Worm (Caenorhabditis elegans): ENCODE data around the gene eelo-1.
A peak's percentile ranks its signal among the peaks of the same experiment; 100 is the strongest.

eelo-1 gene

DNA sequence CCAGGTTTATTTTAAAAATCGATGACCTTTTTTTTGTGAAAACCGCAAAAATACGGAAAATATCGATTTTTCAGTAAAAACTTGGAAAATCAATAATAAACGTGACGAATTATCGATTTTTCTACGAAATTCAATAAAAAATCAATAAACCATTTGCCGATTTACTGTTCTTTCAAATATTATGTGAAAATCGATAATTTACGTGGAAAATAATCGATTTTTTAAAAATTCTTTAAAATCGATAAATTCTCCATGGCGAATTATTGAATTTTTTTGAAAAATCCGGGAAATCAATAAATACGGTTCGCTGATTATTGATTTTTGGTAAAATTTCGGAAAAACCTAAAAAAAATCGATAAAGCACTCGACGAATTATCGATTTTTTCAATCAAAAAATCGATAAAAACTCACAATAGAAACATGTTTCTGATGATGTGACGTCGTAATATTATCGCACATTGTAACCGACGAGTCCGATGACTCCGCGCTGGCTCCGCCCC lies 25.9 kb upstream of the eelo-1 start:
- TF ChIP-seq pag-3 (tag; optimal IDR thresholded peaks at IDR 0.05; ENCODE audit: borderline replicate concordance) (no peak), eyg-1 (tag; optimal IDR thresholded peaks at IDR 0.05) (no peak), ceh-48 (tag; optimal IDR thresholded peaks at IDR 0.05) (peak; percentile 41)

DNA sequence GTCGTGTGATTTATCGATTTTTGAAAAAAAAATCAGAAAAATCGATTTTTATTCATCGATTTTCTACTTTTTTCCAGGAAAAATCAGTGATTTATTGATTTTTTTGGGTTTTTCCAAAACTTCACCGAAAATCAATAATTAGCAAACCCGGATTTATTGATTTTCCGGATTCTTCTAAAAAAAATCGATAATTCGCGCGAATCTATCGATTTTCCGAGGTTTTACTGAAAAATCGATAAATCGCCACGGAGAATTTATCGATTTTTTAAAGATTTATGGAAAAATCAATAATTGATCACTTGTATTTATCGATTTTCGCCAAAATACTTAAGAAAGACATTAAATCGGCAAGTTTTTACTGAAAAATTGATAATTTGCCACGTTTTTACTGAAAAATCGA lies 25.2 kb upstream of the eelo-1 start:
- TF ChIP-seq ceh-48 (tag; optimal IDR thresholded peaks at IDR 0.05) = peak; percentile 89
- TF ChIP-seq syd-9 (tag; optimal IDR thresholded peaks at IDR 0.05) = no peak

DNA sequence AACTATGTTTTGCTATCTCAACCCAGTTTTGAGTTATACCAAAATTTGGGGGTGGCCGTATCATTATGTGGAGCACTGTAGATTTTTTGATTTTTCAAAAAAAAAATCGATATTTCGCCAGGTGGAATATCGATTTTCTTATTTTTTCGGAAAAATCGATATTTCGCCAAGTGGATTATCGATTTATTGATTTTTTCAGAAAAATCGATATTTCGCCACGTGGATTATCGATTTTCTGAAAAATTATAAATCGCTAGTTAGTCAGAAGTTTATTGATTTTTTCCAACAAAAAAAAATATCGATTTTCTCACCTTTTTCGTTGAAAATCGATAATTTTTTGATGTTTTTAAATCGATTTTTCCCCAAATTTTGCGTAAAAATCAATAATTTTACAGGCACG lies 21.8 kb upstream of the eelo-1 start:
- TF ChIP-seq ceh-22 (tag; optimal IDR thresholded peaks at IDR 0.05) (no peak), nhr-11 (tag; optimal IDR thresholded peaks at IDR 0.05) (no peak), fax-1 (tag; optimal IDR thresholded peaks at IDR 0.05) (no peak), Y22D7AL.16 (tag; optimal IDR thresholded peaks at IDR 0.05) (no peak), ceh-48 (tag; optimal IDR thresholded peaks at IDR 0.05) (peak; percentile 80)

DNA sequence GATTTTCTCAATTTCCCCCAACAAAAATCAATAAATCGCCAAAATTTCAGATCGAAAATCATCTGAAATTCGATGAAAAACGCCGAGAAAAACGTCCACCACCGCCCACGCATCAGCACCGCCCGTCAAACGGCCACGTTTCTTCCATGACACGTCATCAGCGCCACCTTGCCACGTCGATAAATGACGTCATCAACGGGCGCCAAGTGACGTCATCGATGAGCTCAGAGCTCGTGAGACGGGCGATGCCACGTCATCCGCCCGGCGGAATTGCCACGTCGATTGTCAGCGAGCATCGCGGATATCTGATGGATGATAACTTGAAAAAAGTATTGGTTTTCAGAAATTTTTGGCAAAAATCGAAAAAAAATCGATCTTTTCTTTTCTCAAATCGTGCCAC lies 20.7 kb upstream of the eelo-1 start:
- no peak for TF ChIP-seq ztf-16 (tag; optimal IDR thresholded peaks at IDR 0.05)
- TF ChIP-seq hlh-13 (GFP tag; optimal IDR thresholded peaks at IDR 0.05) = no peak
- no peak for TF ChIP-seq elt-2 (tag; optimal IDR thresholded peaks at IDR 0.05)
- no peak for TF ChIP-seq sdc-2 (tag; optimal IDR thresholded peaks at IDR 0.05)
- TF ChIP-seq che-1 (tag; optimal IDR thresholded peaks at IDR 0.05) = no peak
- TF ChIP-seq elt-4 (tag; optimal IDR thresholded peaks at IDR 0.05) = no peak
- TF ChIP-seq unc-55 (GFP tag; optimal IDR thresholded peaks at IDR 0.05) = no peak
- TF ChIP-seq pha-4 (tag; optimal IDR thresholded peaks at IDR 0.05) = no peak
- TF ChIP-seq C38D4.7 (GFP tag; optimal IDR thresholded peaks at IDR 0.05) = no peak
- TF ChIP-seq ahr-1 (tag; optimal IDR thresholded peaks at IDR 0.05) = no peak
- TF ChIP-seq dve-1 (tag; optimal IDR thresholded peaks at IDR 0.05) = no peak
- no peak for TF ChIP-seq hlh-8 (tag; optimal IDR thresholded peaks at IDR 0.05)
- TF ChIP-seq ceh-2 (tag; optimal IDR thresholded peaks at IDR 0.05) = no peak
- TF ChIP-seq pax-1 (tag; optimal IDR thresholded peaks at IDR 0.05) = no peak
- TF ChIP-seq unc-42 (tag; optimal IDR thresholded peaks at IDR 0.05) = no peak

DNA sequence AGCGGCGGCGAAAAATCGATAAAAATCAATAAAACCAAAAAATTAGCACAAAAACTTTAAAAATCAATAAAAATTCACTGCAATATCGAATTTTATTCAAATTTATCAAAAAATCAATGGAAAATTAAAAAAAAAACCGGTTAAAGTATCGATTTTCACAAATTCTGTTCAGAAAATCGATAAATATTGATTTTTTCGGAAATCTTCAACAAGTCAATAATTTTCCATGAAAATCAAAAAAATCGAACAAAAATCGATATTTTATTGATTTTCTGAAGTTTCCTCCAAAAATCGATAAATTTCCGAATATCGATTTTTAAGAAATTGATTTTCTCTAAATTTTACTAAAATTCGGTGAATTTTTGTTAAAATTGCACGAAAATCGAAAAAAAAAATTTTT lies 20.2 kb upstream of the eelo-1 start:
- TF ChIP-seq ceh-48 (tag; optimal IDR thresholded peaks at IDR 0.05) (peak; percentile 59), unc-42 (tag; optimal IDR thresholded peaks at IDR 0.05) (no peak)

DNA sequence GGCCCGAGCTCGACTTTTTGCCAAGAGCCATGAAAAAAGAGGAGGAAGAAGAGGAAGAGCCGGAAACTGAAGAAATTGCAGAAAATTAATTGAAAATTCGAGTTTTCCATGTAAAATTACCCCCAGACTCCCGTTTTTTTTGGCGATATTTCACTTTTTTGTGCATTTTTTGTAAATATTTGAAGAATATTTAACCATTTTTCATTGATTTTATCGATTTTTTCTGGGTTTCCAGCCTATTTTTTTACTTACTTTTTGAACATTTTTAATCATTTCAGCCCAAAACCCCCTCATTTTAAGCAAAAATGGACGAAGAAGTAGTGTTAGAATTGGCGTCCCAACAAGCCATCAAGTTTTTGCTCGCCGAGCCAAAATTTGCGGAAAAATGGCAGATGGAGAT lies 18.1 kb upstream of the eelo-1 start, which contains the start of gene Y22D7AL.7:
TSS of gene Y22D7AL.7 (plus strand) at position 301 of the 400 bp plus-strand sequence.
- no peak for TF ChIP-seq dve-1 (tag; optimal IDR thresholded peaks at IDR 0.05)
- no peak for TF ChIP-seq pha-2 (tag; optimal IDR thresholded peaks at IDR 0.05)
- TF ChIP-seq odd-2 (tag; optimal IDR thresholded peaks at IDR 0.05) = no peak
- no peak for TF ChIP-seq elt-2 (tag; optimal IDR thresholded peaks at IDR 0.05)

DNA sequence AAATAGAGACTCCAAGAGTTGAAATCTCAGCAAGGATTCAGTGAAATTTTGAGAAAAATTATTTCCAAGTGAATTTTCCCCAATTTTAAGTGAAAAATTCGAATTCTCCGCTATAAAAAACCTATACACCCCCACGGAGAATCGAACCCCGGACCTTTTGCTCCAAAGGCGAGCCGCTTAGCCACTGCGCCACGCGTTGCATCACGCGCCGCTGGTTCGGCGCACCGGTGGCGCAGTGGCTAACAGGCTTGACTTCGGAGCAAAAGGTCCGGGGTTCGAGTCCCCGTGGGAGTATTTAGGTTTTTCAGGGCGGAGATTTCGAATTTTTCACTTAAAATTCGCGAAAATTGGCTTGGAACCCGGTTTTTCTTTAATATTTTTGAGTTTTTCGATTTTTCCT lies 17.3 kb upstream of the eelo-1 start:
- TF ChIP-seq ceh-34 (tag; optimal IDR thresholded peaks at IDR 0.05) = no peak
- TF ChIP-seq ceh-19 (GFP tag; optimal IDR thresholded peaks at IDR 0.05) = no peak

DNA sequence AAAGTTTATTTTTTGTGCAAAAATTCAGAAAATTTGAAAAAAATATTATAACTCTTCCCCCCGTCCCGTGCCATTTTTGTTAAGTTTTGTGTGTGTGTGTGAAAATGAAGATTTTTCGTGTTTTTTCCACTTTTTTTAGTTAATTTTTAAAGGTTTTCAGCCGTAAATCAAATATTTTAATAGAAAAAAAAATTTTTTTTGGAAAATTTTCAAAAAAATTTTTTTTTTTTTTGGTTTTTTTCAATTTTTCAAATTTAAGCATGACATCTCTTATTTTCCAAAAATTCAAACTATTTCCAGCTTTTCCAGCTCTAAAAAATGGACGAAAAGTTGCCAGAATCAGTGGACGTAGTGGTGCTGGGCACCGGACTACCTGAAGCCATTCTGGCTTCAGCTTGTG lies 11.7 kb upstream of the eelo-1 start, which contains the start of gene rep-1:
TSS of gene rep-1 (plus strand) at position 301 of the 400 bp plus-strand sequence.
- no peak for TF ChIP-seq fkh-10 (GFP tag; optimal IDR thresholded peaks at IDR 0.05)
- no peak for TF ChIP-seq K09A11.1 (tag; optimal IDR thresholded peaks at IDR 0.05; ENCODE audit: insufficient read depth)
- no peak for TF ChIP-seq ceh-24 (tag; optimal IDR thresholded peaks at IDR 0.05)
- TF ChIP-seq ceh-31 (tag; optimal IDR thresholded peaks at IDR 0.05) = no peak
- TF ChIP-seq pqm-1 (tag; optimal IDR thresholded peaks at IDR 0.05) = no peak
- TF ChIP-seq pag-3 (tag; optimal IDR thresholded peaks at IDR 0.05; ENCODE audit: borderline replicate concordance) = no peak
- no peak for TF ChIP-seq hlh-8 (tag; optimal IDR thresholded peaks at IDR 0.05)
- TF ChIP-seq ceh-14 (tag; optimal IDR thresholded peaks at IDR 0.05) = no peak
- no peak for TF ChIP-seq ztf-16 (tag; optimal IDR thresholded peaks at IDR 0.05)
- TF ChIP-seq sdc-2 (tag; optimal IDR thresholded peaks at IDR 0.05) = no peak
- no peak for TF ChIP-seq ref-2 (tag; optimal IDR thresholded peaks at IDR 0.05)
- TF ChIP-seq ets-4 (tag; optimal IDR thresholded peaks at IDR 0.05) = no peak
- TF ChIP-seq pha-2 (tag; optimal IDR thresholded peaks at IDR 0.05) = no peak
- no peak for TF ChIP-seq C08G9.2 (tag; optimal IDR thresholded peaks at IDR 0.05)
- TF ChIP-seq pha-4 (tag; optimal IDR thresholded peaks at IDR 0.05) = no peak
- no peak for TF ChIP-seq tbx-2 (tag; optimal IDR thresholded peaks at IDR 0.05)
- no peak for TF ChIP-seq ceh-6 (GFP tag; optimal IDR thresholded peaks at IDR 0.05)

All from whole organism, late embryonic.